Fruit fly (Drosophila melanogaster) S2 (cell line): ENCODE data around the gene Cap-D2.
A peak's percentile ranks its signal among the peaks of the same experiment; 100 is the strongest.

Source experiments
- CG8478 ChIP-seq: fragments of >200 bp; optimal IDR thresholded peaks from 2 replicates; lab custom pipeline; 2018
- CTCF ChIP-seq, 2 experiments: fragments of >200 bp; optimal IDR thresholded peaks; 2 replicates each; lab custom pipeline; 2018

The Cap-D2 gene

dm6 chr3R:29675333-29675732, at the start of gene Cap-D2, which contains the start of gene Bub3:
TSS of gene Cap-D2 (plus strand) at chr3R:29675651.
TSS of gene Bub3 (minus strand) at chr3R:29675421.
- TF ChIP-seq CG8478 (no peak), CTCF (optimal IDR thresholded peaks at IDR 0.05; lab: Kevin White, UChicago) (no peak)

- no peak for TF ChIP-seq CG8478
- TF ChIP-seq CTCF (optimal IDR thresholded peaks at IDR 0.05; lab: Kevin White, UChicago), result no peak
These were observed 49.6 kb upstream of the Cap-D2 start for dm6 chr3R:29625883-29626282.

- TF ChIP-seq CTCF (optimal IDR thresholded peaks at IDR 0.05; lab: Kevin White, UChicago) (no peak), CG8478 (no peak)
These were observed 24.0 kb upstream of the Cap-D2 start for dm6 chr3R:29651488-29651887.

dm6 chr3R:29659950-29660349, 15.5 kb upstream of the Cap-D2 start, which contains the start of gene Dop1R2:
TSS of gene Dop1R2 (minus strand) at chr3R:29659984.
- TF ChIP-seq CG8478, result no peak
- no peak for TF ChIP-seq CTCF (optimal IDR thresholded peaks at IDR 0.05; lab: Kevin White, UChicago)

dm6 chr3R:29664183-29664829, 11.1 kb upstream of the Cap-D2 start, which contains the start of gene ppk21:
TSS of gene ppk21 (plus strand) at chr3R:29664779.
- no peak for TF ChIP-seq CG8478
- TF ChIP-seq CTCF (optimal IDR thresholded peaks at IDR 0.05; lab: Kevin White, UChicago), result no peak

- TF ChIP-seq CTCF (optimal IDR thresholded peaks at IDR 0.05; lab: Kevin White, UChicago) (no peak), CG8478 (no peak)
These were observed 6.7 kb upstream of the Cap-D2 start, which contains the start of the genes ppk20 and ppk30 for dm6 chr3R:29668777-29669176. TSS of gene ppk20 (minus strand) at chr3R:29668877. TSS of gene ppk30 (plus strand) at chr3R:29669149.

dm6 chr3R:29671060-29671707, 4.3 kb upstream of the Cap-D2 start, which contains the start of gene Obp99a:
TSS of gene Obp99a (plus strand) at chr3R:29671657.
- TF ChIP-seq CG8478, result no peak
- TF ChIP-seq CTCF (optimal IDR thresholded peaks at IDR 0.05; lab: Kevin White, UChicago), result no peak

- no peak for TF ChIP-seq CG8478
- TF ChIP-seq CTCF (optimal IDR thresholded peaks at IDR 0.05; lab: Kevin White, UChicago), result no peak
These were observed 3.3 kb upstream of the Cap-D2 start, which contains the start of gene ppk19 for dm6 chr3R:29672156-29672555. TSS of gene ppk19 (plus strand) at chr3R:29672456.

- TF ChIP-seq CG8478 (no peak), CTCF (optimal IDR thresholded peaks at IDR 0.05; lab: Kevin White, UChicago) (no peak)
These were observed 5.8 kb downstream of the Cap-D2 start for dm6 chr3R:29681241-29681640.

dm6 chr3R:29682152-29682600, 6.7 kb downstream of the Cap-D2 start, which contains the start of the genes CG7582 and Gycalpha99B:
TSS of gene CG7582 (minus strand) at chr3R:29682278.
TSS of gene Gycalpha99B (plus strand) at chr3R:29682503.
- TF ChIP-seq CG8478 (no peak), CTCF (optimal IDR thresholded peaks at IDR 0.05; lab: Kevin White, UChicago) (peak in 1 of 2 experiments; percentile 13)

dm6 chr3R:29686698-29687097, 11.2 kb downstream of the Cap-D2 start:
- no peak for TF ChIP-seq CTCF (optimal IDR thresholded peaks at IDR 0.05; lab: Kevin White, UChicago)
- TF ChIP-seq CG8478, result no peak

dm6 chr3R:29689211-29689610, 13.8 kb downstream of the Cap-D2 start, which contains the start of gene Obp99c:
TSS of gene Obp99c (minus strand) at chr3R:29689311.
- TF ChIP-seq CG8478 (no peak), CTCF (optimal IDR thresholded peaks at IDR 0.05; lab: Kevin White, UChicago) (no peak)

- TF ChIP-seq CG8478, result no peak
- no peak for TF ChIP-seq CTCF (optimal IDR thresholded peaks at IDR 0.05; lab: Kevin White, UChicago)
These were observed 14.5 kb downstream of the Cap-D2 start for dm6 chr3R:29689833-29690538.

dm6 chr3R:29690539-29690852, 15.0 kb downstream of the Cap-D2 start:
- no peak for TF ChIP-seq CG8478
- no peak for TF ChIP-seq CTCF (optimal IDR thresholded peaks at IDR 0.05; lab: Kevin White, UChicago)

- no peak for TF ChIP-seq CTCF (optimal IDR thresholded peaks at IDR 0.05; lab: Kevin White, UChicago)
- no peak for TF ChIP-seq CG8478
These were observed 15.6 kb downstream of the Cap-D2 start for dm6 chr3R:29690960-29691527.
